Worm (Caenorhabditis elegans) whole organism, L1 larva: ENCODE measurements around the gene msrp-3.
"Not testable (repeated sequence)": the region's sequence is repeated elsewhere in the genome, so short reads cannot be mapped to it uniquely, and the experiment has no call there.

ENCODE experiments used
- C16A3.4 ChIP-seq: fragments of 150-350 bp; optimal IDR thresholded peaks from 2 replicates; lab custom pipeline; 2014; ENCODE audit warnings: missing biosample characterization, missing genetic modification characterization
- C34B4.2 ChIP-seq: sonication (generic microtip); optimal IDR thresholded peaks from 2 replicates; lab custom pipeline; 2017; ENCODE audit warnings: mild to moderate bottlenecking, missing genetic modification characterization, missing compliant biosample characterization
- blmp-1 ChIP-seq: fragments of 150-350 bp; optimal IDR thresholded peaks from 2 replicates; lab custom pipeline; 2014; ENCODE audit warnings: missing biosample characterization, missing genetic modification characterization
- ceh-63 ChIP-seq: fragments of 200-800 bp; sonication (Bioruptor generic); optimal IDR thresholded peaks from 2 replicates; lab custom pipeline; 2018; ENCODE audit warnings: mild to moderate bottlenecking, missing genetic modification characterization, missing compliant biosample characterization
- ceh-8 ChIP-seq: fragments of 200-800 bp; sonication (Bioruptor generic); optimal IDR thresholded peaks from 2 replicates; lab custom pipeline; 2018; ENCODE audit warnings: mild to moderate bottlenecking, missing genetic modification characterization, moderate library complexity, missing compliant biosample characterization
- ceh-82 ChIP-seq, 3 experiments: fragments of 150-350 bp in 1 of 3; sonication (generic microtip) in 2 of 3; optimal IDR thresholded peaks; 2 replicates each; lab custom pipeline; 2014 to 2017; ENCODE audit warnings: missing biosample characterization in 3 of 3, missing genetic modification characterization in 3 of 3
- ceh-90 ChIP-seq: sonication (generic microtip); optimal IDR thresholded peaks from 2 replicates; lab custom pipeline; 2016; ENCODE audit warnings: missing genetic modification characterization, missing compliant biosample characterization
- egl-27 ChIP-seq, 2 experiments: fragments of 150-350 bp in 1 of 2; sonication (generic microtip); optimal IDR thresholded peaks; 3 replicates each; lab custom pipeline; 2017 to 2018; ENCODE audit warnings: missing biosample characterization in 2 of 2, missing genetic modification characterization in 2 of 2, missing genetic modification reagents in 2 of 2
- elt-3 ChIP-seq, 6 experiments: fragments of 150-350 bp in 1 of 6; sonication (generic microtip); optimal IDR thresholded peaks; 2 replicates each; lab custom pipeline; 2017 to 2018; ENCODE audit warnings: missing biosample characterization in 6 of 6, missing genetic modification characterization in 6 of 6, inconsistent platforms in 1 of 6
- ets-5 ChIP-seq: fragments of 200-800 bp; sonication (Bioruptor generic); IDR thresholded peaks from 2 replicates; pipeline ENCODE4 v1.3.6; 2022; ENCODE audit warnings: missing genetic modification characterization, missing compliant biosample characterization
- fkh-4 ChIP-seq: sonication (generic microtip); optimal IDR thresholded peaks from 2 replicates; lab custom pipeline; 2016; ENCODE audit warnings: missing compliant biosample characterization, missing genetic modification characterization, borderline replicate concordance
- grh-1 ChIP-seq: fragments of 200-800 bp; sonication (Bioruptor generic); IDR thresholded peaks from 2 replicates; pipeline ENCODE4 v1.3.6; 2022; ENCODE audit warnings: missing genetic modification reagents, missing genetic modification characterization, missing compliant biosample characterization
- hlh-4 ChIP-seq: sonication (generic microtip); optimal IDR thresholded peaks from 2 replicates; lab custom pipeline; 2016; ENCODE audit warnings: mild to moderate bottlenecking, missing genetic modification characterization, missing compliant biosample characterization
- hpl-2 ChIP-seq: fragments of 150-350 bp; optimal IDR thresholded peaks from 2 replicates; lab custom pipeline; 2014; ENCODE audit warnings: missing biosample characterization, missing genetic modification reagents, missing genetic modification characterization
- lin-13 ChIP-seq: fragments of 150-350 bp; optimal IDR thresholded peaks from 2 replicates; lab custom pipeline; 2014; ENCODE audit warnings: missing biosample characterization, missing genetic modification reagents, missing genetic modification characterization
- lsy-2 ChIP-seq, 2 experiments: fragments of 150-350 bp; optimal IDR thresholded peaks; 2 replicates each; lab custom pipeline; 2014; ENCODE audit warnings: missing biosample characterization in 2 of 2, missing genetic modification characterization in 2 of 2
- mdl-1 ChIP-seq, 2 experiments: fragments of 150-350 bp; optimal IDR thresholded peaks; 2 replicates each; lab custom pipeline; 2014 to 2017; ENCODE audit warnings: missing biosample characterization in 2 of 2, missing genetic modification characterization in 2 of 2, inconsistent platforms in 1 of 2
- nhr-11 ChIP-seq: fragments of 150-350 bp; optimal IDR thresholded peaks from 2 replicates; lab custom pipeline; 2014; ENCODE audit warnings: missing biosample characterization, missing genetic modification characterization
- nhr-19 ChIP-seq: fragments of 200-800 bp; sonication (Bioruptor generic); conservative IDR thresholded peaks from 2 replicates; pipeline ENCODE4 v1.3.6; 2022; ENCODE audit warnings: missing genetic modification characterization, missing compliant biosample characterization
- nhr-20 ChIP-seq: sonication (generic microtip); optimal IDR thresholded peaks from 2 replicates; lab custom pipeline; 2016; ENCODE audit warnings: mild to moderate bottlenecking, missing genetic modification characterization, missing compliant biosample characterization
- nhr-237 ChIP-seq: fragments of 150-350 bp; optimal IDR thresholded peaks from 2 replicates; lab custom pipeline; 2014; ENCODE audit warnings: missing biosample characterization, missing genetic modification characterization
- nhr-28 ChIP-seq: fragments of 150-350 bp; optimal IDR thresholded peaks from 2 replicates; lab custom pipeline; 2014; ENCODE audit warnings: missing biosample characterization, missing genetic modification characterization
- nhr-47 ChIP-seq: sonication (generic microtip); optimal IDR thresholded peaks from 2 replicates; lab custom pipeline; 2016; ENCODE audit warnings: mild to moderate bottlenecking, missing genetic modification characterization, moderate library complexity, missing compliant biosample characterization
- nhr-77 ChIP-seq: fragments of 150-350 bp; optimal IDR thresholded peaks from 2 replicates; lab custom pipeline; 2014; ENCODE audit warnings: missing biosample characterization, missing genetic modification characterization
- nhr-84 ChIP-seq: sonication (generic microtip); optimal IDR thresholded peaks from 2 replicates; lab custom pipeline; 2017; ENCODE audit warnings: missing biosample characterization, missing genetic modification characterization
- pax-3 ChIP-seq: fragments of 200-800 bp; sonication (Bioruptor generic); optimal IDR thresholded peaks from 2 replicates; lab custom pipeline; 2018; ENCODE audit warnings: mild to moderate bottlenecking, missing genetic modification characterization, moderate library complexity, missing compliant biosample characterization
- skn-1 ChIP-seq: fragments of 150-350 bp; optimal IDR thresholded peaks from 2 replicates; lab custom pipeline; 2014; ENCODE audit warnings: missing biosample characterization, missing genetic modification characterization
- snu-23 ChIP-seq: sonication (generic microtip); optimal IDR thresholded peaks from 2 replicates; lab custom pipeline; 2016; ENCODE audit warnings: missing genetic modification characterization, missing compliant biosample characterization
- sox-4 ChIP-seq: sonication (generic microtip); optimal IDR thresholded peaks from 2 replicates; lab custom pipeline; 2016; ENCODE audit warnings: missing genetic modification characterization, missing compliant biosample characterization
- tbx-2 ChIP-seq: sonication (generic microtip); optimal IDR thresholded peaks from 2 replicates; lab custom pipeline; 2016; ENCODE audit warnings: missing genetic modification characterization, missing compliant biosample characterization
- tlp-1 ChIP-seq: fragments of 150-350 bp; optimal IDR thresholded peaks from 2 replicates; lab custom pipeline; 2014; ENCODE audit warnings: missing biosample characterization, missing genetic modification characterization
- unc-130 ChIP-seq: fragments of 150-350 bp; optimal IDR thresholded peaks from 2 replicates; lab custom pipeline; 2017; ENCODE audit warnings: missing biosample characterization, missing genetic modification characterization, inconsistent platforms
- unc-86 ChIP-seq: sonication (generic microtip); optimal IDR thresholded peaks from 2 replicates; lab custom pipeline; 2016; ENCODE audit warnings: missing genetic modification characterization, missing compliant biosample characterization
- vab-15 ChIP-seq: sonication (generic microtip); optimal IDR thresholded peaks from 2 replicates; lab custom pipeline; 2017; ENCODE audit warnings: missing genotype, mild to moderate bottlenecking, missing genetic modification characterization, missing compliant biosample characterization
- zag-1 ChIP-seq: fragments of 150-350 bp; optimal IDR thresholded peaks from 2 replicates; lab custom pipeline; 2014; ENCODE audit warnings: missing biosample characterization, missing genetic modification characterization
- zip-4 ChIP-seq: fragments of 200-800 bp; sonication (Bioruptor generic); optimal IDR thresholded peaks from 2 replicates; lab custom pipeline; 2018; ENCODE audit warnings: mild to moderate bottlenecking, missing genetic modification characterization, moderate library complexity, missing compliant biosample characterization
- ztf-11 ChIP-seq, 2 experiments: sonication (generic microtip); optimal IDR thresholded peaks; 2 replicates each; lab custom pipeline; 2016 to 2017; ENCODE audit warnings: missing genetic modification characterization in 2 of 2, missing biosample characterization in 1 of 2, missing compliant biosample characterization in 1 of 2

Gene msrp-3

DNA sequence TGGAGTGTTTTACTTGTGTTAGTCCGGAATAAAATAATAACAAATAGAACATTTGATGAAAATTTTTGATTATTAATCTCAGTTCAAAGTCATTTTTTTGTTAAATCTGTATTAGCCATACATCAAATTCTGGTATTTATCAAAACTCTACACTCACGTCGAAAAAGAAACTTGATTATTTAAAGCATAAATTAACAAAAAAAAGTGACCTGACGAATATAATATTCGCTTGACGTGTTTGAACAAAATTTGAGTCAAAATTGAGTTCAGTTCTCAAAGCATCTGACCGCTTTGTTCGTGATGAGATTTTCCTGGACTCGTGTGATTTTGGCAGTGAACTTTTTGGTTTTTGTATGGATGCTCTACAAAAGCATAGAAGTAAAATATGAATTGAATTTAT is 8.9 kb upstream of the msrp-3 start, which contains the start of gene F46F5.10:
Gene F46F5.10 (plus strand): TSS at position 301 of the 400 bp plus-strand sequence.
- TF ChIP-seq egl-27 (tag; optimal IDR thresholded peaks at IDR 0.05; lab: Kevin White, UChicago), result no peak
- TF ChIP-seq skn-1, result no peak
- TF ChIP-seq ceh-82 (tag; optimal IDR thresholded peaks at IDR 0.05; lab: Kevin White, UChicago), result no peak
- no peak for TF ChIP-seq ztf-11 (tag; optimal IDR thresholded peaks at IDR 0.05; lab: Kevin White, UChicago)
- TF ChIP-seq zip-4, result no peak
- TF ChIP-seq tbx-2, result no peak
- no peak for TF ChIP-seq hlh-4 (tag; lab: Kevin White, UChicago)
- no peak for TF ChIP-seq nhr-20
- no peak for TF ChIP-seq blmp-1 (tag; lab: Kevin White, UChicago)
- TF ChIP-seq lin-13 (GFP tag; lab: Kevin White, UChicago), result no peak
- TF ChIP-seq grh-1 (GFP tag; lab: Robert Waterston, UW), result no peak
- TF ChIP-seq lsy-2 (tag; optimal IDR thresholded peaks at IDR 0.05; lab: Kevin White, UChicago), result no peak
- TF ChIP-seq nhr-28 (tag; lab: Kevin White, UChicago), result no peak
- no peak for TF ChIP-seq unc-86 (tag; lab: Kevin White, UChicago)
- TF ChIP-seq C16A3.4 (tag; lab: Kevin White, UChicago), result no peak
- no peak for TF ChIP-seq C34B4.2
- no peak for TF ChIP-seq zag-1 (tag; lab: Kevin White, UChicago)
- no peak for TF ChIP-seq snu-23
- TF ChIP-seq nhr-77, result no peak

DNA sequence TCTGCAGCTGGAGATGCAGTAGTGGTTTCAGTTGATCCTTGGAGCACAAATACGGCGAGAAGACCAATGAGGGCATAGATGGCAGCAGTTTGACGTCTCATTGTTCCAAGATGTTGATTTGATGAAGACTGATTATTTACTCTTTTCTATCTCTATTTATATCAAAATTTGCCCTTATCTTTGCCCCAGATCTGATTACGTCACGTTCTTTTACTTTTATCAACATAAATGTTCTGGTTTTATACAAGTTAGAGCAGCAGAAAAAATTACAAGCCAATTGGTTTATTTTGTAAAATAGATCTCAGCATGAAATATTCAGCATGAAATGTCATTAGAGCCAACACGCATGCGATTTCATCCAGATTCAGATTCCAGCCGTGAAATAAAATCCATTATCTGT is 8.1 kb upstream of the msrp-3 start, which contains the start of gene msrp-4:
Gene msrp-4 (minus strand): TSS at position 101 of the 400 bp plus-strand sequence.
- TF ChIP-seq pax-3 (tag; lab: Kevin White, UChicago); fkh-4 (tag; lab: Kevin White, UChicago); nhr-20: not testable (repeated sequence)

DNA sequence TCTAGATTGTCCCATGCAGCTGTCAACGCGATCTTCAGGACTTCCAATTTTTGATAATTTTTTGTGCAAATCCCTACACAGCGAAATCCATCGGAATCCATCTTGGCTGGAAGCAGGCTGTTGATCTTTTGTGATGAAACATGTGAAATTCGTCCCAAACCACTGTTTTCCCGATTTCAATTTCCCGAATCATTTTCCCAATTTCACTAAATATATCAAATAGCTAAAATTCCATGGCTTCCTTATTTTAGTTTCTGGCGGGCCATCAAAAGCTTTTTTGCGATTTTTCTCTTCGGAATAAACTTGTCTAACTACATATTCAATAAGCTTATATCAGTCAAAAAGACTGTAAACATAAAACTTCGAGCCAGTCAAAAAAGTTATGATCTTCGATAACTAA is 6.9 kb upstream of the msrp-3 start, which contains the start of gene F46F5.8:
Gene F46F5.8 (minus strand): TSS at position 101 of the 400 bp plus-strand sequence.
- TF ChIP-seq vab-15 (tag; lab: Kevin White, UChicago) (no peak), nhr-47 (tag; lab: Kevin White, UChicago) (no peak), tlp-1 (tag; lab: Kevin White, UChicago) (no peak), lsy-2 (tag; optimal IDR thresholded peaks at IDR 0.05; lab: Kevin White, UChicago) (no peak)

DNA sequence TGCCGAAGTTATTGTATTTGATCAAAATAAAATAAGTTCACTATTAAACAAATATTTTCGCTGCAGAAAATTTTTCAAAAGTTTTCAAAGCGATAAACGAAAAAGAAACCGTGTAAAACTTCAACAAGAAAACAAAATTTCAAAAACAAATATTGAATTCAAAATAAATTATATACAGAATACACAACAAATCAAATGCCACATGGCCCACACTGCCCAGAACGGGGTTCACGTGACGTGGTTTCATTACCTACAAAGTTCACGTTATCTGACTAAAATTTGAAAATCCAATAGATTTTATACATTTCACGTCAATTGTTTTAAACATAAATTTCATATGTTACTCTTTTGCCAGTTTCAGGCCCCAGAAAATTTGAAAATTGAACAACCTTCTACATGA is 5.9 kb upstream of the msrp-3 start, which contains the start of gene F46F5.7:
Gene F46F5.7 (minus strand): TSS at position 101 of the 400 bp plus-strand sequence.
- TF ChIP-seq ceh-90 (tag; lab: Kevin White, UChicago) (no peak), nhr-19 (no peak), unc-130 (tag; lab: Kevin White, UChicago) (no peak), pax-3 (tag; lab: Kevin White, UChicago) (no peak), snu-23 (no peak), C34B4.2 (no peak), nhr-47 (tag; lab: Kevin White, UChicago) (no peak)
- TF ChIP-seq, all 84 proteins: peak for 0

DNA sequence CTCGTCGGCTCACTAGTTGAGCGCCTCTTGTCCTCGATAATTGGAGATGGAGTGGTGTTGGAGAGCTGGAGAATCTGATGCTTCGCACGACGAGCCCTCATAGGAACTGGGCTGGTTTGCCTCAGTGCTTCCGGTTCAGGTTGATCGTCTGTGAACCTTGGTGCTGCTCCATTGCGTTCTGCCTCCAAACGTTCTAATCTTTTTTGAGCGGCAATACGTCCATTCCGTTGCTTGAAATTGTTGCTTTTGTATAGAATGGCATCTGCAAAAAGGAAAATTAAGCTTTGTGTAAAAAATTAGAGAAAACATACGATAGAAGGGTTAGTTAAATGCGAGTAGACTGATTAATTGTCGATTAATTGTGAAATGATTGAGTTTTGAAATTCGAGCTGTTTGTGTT is 1.7 kb downstream of the msrp-3 start, which contains the start of gene F46F5.5:
Gene F46F5.5 (minus strand): TSS at position 101 of the 400 bp plus-strand sequence.
- TF ChIP-seq ceh-63 (GFP tag; lab: Kevin White, UChicago) (no peak), nhr-11 (no peak), nhr-84 (no peak)

DNA sequence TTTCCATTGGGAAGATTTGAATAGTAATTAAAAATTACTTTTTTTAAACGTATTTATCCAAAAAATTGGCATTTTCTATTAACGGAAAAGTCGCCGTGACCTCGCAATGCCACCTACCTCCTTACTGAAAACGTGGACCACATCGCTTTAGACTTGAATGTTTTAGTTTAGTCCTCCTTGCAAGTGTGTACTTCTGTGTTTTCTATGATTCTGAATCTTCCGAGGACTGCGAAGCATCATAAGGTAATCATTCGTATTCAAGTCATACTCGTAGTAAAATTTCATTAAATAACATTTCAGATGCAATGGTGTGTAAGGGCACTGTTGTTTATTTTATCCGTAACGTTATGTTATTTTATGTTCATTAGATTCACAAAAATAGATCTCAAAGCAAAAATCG is 6.2 kb downstream of the msrp-3 start, which contains the start of gene F46F5.11:
Gene F46F5.11 (plus strand): TSS at position 301 of the 400 bp plus-strand sequence.
- no peak for TF ChIP-seq ets-5
- no peak for TF ChIP-seq lin-13 (GFP tag; lab: Kevin White, UChicago)
- no peak for TF ChIP-seq tlp-1 (tag; lab: Kevin White, UChicago)
- no peak for TF ChIP-seq nhr-237 (tag; lab: Kevin White, UChicago)
- TF ChIP-seq zag-1 (tag; lab: Kevin White, UChicago), result no peak
- no peak for TF ChIP-seq lsy-2 (tag; optimal IDR thresholded peaks at IDR 0.05; lab: Kevin White, UChicago)
- no peak for TF ChIP-seq hlh-4 (tag; lab: Kevin White, UChicago)
- TF ChIP-seq hpl-2, result no peak
- TF ChIP-seq mdl-1 (tag; optimal IDR thresholded peaks at IDR 0.05; lab: Kevin White, UChicago), result no peak
- TF ChIP-seq ceh-90 (tag; lab: Kevin White, UChicago), result no peak
- no peak for TF ChIP-seq elt-3 (tag; optimal IDR thresholded peaks at IDR 0.05; lab: Kevin White, UChicago)
- TF ChIP-seq sox-4 (tag; lab: Kevin White, UChicago), result no peak
- TF ChIP-seq nhr-28 (tag; lab: Kevin White, UChicago), result no peak
- no peak for TF ChIP-seq ceh-8 (GFP tag; lab: Kevin White, UChicago)
- TF ChIP-seq C34B4.2, result no peak
